Worm (Caenorhabditis elegans): ENCODE results near the gene srw-42.

- no peak for TF ChIP-seq attf-5 (GFP tag; optimal IDR thresholded peaks at IDR 0.05)
- TF ChIP-seq hlh-26 (GFP tag; conservative IDR thresholded peaks at IDR 0.05), result no peak
- TF ChIP-seq madf-10 (tag; optimal IDR thresholded peaks at IDR 0.05), result no peak
- no peak for TF ChIP-seq unc-62 (GFP tag; optimal IDR thresholded peaks at IDR 0.05)
- TF ChIP-seq F52B5.7 (tag; optimal IDR thresholded peaks at IDR 0.05), result no peak
Measured at ce11 chrV:16742123-16742522, 48.5 kb upstream of the srw-42 start, which contains the start of gene T25E12.6.

Measured in whole organism, young adult.